Fruit fly (Drosophila melanogaster) whole organism, embryonic: ENCODE data around the gene CG42815.

Experiments used
- Gsc ChIP-seq: fragments of 200-800 bp; sonication (Bioruptor generic); IDR thresholded peaks from 2 replicates; pipeline ENCODE4 v1.3.6; 2022; ENCODE audit warnings: missing biosample characterization, missing genetic modification characterization
- dm ChIP-seq: fragments of 200-800 bp; sonication (Bioruptor generic); optimal IDR thresholded peaks from 3 replicates; lab custom pipeline; 2016; ENCODE audit warnings: missing biosample characterization, missing genetic modification characterization
- ranshi ChIP-seq: fragments of 200-800 bp; sonication (Bioruptor generic); IDR thresholded peaks from 2 replicates; pipeline ENCODE4 v1.3.6; 2022; ENCODE audit warnings: missing biosample characterization, missing genetic modification characterization

The CG42815 gene

dm6 chr3L:17742531-17742930 is 48.8 kb downstream of the CG42815 start (continued):
- TF ChIP-seq Gsc (no peak), dm (GFP tag; lab: Kevin White, UChicago) (no peak), ranshi (GFP tag; lab: Robert Waterston, UW) (no peak)
